Fruit fly (Drosophila melanogaster): ENCODE results near the gene ND-B17.

The ND-B17 gene

dm6 chr2L:15773013-15773412 is 22.1 kb upstream of the ND-B17 start, which contains the start of gene CG31826:
Gene CG31826 (minus strand): TSS chr2L:15773113.
- TF ChIP-seq psq (GFP tag; optimal IDR thresholded peaks at IDR 0.05) (no peak), Hr83 (GFP tag; optimal IDR thresholded peaks at IDR 0.05; ENCODE audit: poor library complexity, severe bottlenecking) (no peak)

dm6 chr2L:15770978-15771377 is 20.1 kb upstream of the ND-B17 start, which contains the start of gene Ku80:
Gene Ku80 (minus strand): TSS chr2L:15771159.
- TF ChIP-seq CG9705 (GFP tag; optimal IDR thresholded peaks at IDR 0.05) (no peak), lola (GFP tag; optimal IDR thresholded peaks at IDR 0.05) (no peak), Hr83 (GFP tag; optimal IDR thresholded peaks at IDR 0.05; ENCODE audit: poor library complexity, severe bottlenecking) (no peak), dsf (GFP tag; optimal IDR thresholded peaks at IDR 0.05; ENCODE audit: borderline replicate concordance) (no peak), brk (GFP tag; optimal IDR thresholded peaks at IDR 0.05) (no peak), Hnf4 (GFP tag; optimal IDR thresholded peaks at IDR 0.05) (no peak)

dm6 chr2L:15768097-15768496 is 17.2 kb upstream of the ND-B17 start, which contains the start of gene wek:
Gene wek (minus strand): TSS chr2L:15768349.
- no peak for TF ChIP-seq N (GFP tag; optimal IDR thresholded peaks at IDR 0.05)

dm6 chr2L:15764029-15764428 is 13.2 kb upstream of the ND-B17 start, which contains the start of gene CG3793:
Gene CG3793 (plus strand): TSS chr2L:15764220.
- no peak for TF ChIP-seq HLH106 (tag; optimal IDR thresholded peaks at IDR 0.05)

- TF ChIP-seq CrebA (GFP tag; optimal IDR thresholded peaks at IDR 0.05; ENCODE audit: borderline replicate concordance) (no peak), tai (GFP tag; optimal IDR thresholded peaks at IDR 0.05) (no peak), Rel (GFP tag; optimal IDR thresholded peaks at IDR 0.05) (no peak), Rel (tag; optimal IDR thresholded peaks at IDR 0.05) (no peak), CG32264 (GFP tag; optimal IDR thresholded peaks at IDR 0.05) (no peak), usp (GFP tag; optimal IDR thresholded peaks at IDR 0.05) (no peak), OdsH (GFP tag; optimal IDR thresholded peaks at IDR 0.05) (no peak), pan (optimal IDR thresholded peaks at IDR 0.05) (no peak), Hr78 (GFP tag; optimal IDR thresholded peaks at IDR 0.05) (no peak), sv (GFP tag; optimal IDR thresholded peaks at IDR 0.05) (no peak), ey (GFP tag; optimal IDR thresholded peaks at IDR 0.05) (no peak), foxo (GFP tag; optimal IDR thresholded peaks at IDR 0.05) (no peak), dl (GFP tag; optimal IDR thresholded peaks at IDR 0.05; ENCODE audit: insufficient read depth in 1 of 2, partially characterized antibody in 2 of 2) (no peak), Abd-B (GFP tag; optimal IDR thresholded peaks at IDR 0.05) (no peak), rgr (GFP tag; optimal IDR thresholded peaks at IDR 0.05) (no peak), jim (GFP tag; optimal IDR thresholded peaks at IDR 0.05) (no peak), woc (GFP tag; optimal IDR thresholded peaks at IDR 0.05) (no peak), dsf (GFP tag; optimal IDR thresholded peaks at IDR 0.05; ENCODE audit: borderline replicate concordance) (no peak), Sp1 (GFP tag; optimal IDR thresholded peaks at IDR 0.05) (no peak), h (GFP tag; optimal IDR thresholded peaks at IDR 0.05) (no peak)
These were observed 12.5 kb upstream of the ND-B17 start for dm6 chr2L:15763401-15763800.

- no peak for TF ChIP-seq woc (GFP tag; optimal IDR thresholded peaks at IDR 0.05)
- TF ChIP-seq jim (GFP tag; optimal IDR thresholded peaks at IDR 0.05), result peak; percentile 52
- TF ChIP-seq sage (GFP tag; optimal IDR thresholded peaks at IDR 0.05), result no peak
- TF ChIP-seq Dfd (GFP tag; optimal IDR thresholded peaks at IDR 0.05), result no peak
- peak; percentile 76 for TF ChIP-seq Dif (GFP tag; optimal IDR thresholded peaks at IDR 0.05; ENCODE audit: partially characterized antibody)
- no peak for TF ChIP-seq dsf (GFP tag; optimal IDR thresholded peaks at IDR 0.05; ENCODE audit: borderline replicate concordance)
- peak; percentile 52 for TF ChIP-seq Jra (GFP tag; optimal IDR thresholded peaks at IDR 0.05)
- TF ChIP-seq Hr78 (GFP tag; optimal IDR thresholded peaks at IDR 0.05), result no peak
- TF ChIP-seq Hr83 (GFP tag; optimal IDR thresholded peaks at IDR 0.05; ENCODE audit: poor library complexity, severe bottlenecking), result peak; percentile 49
- TF ChIP-seq brk (GFP tag; optimal IDR thresholded peaks at IDR 0.05), result no peak
- peak in 1 of 2 experiments; percentile 55 for TF ChIP-seq foxo (GFP tag; optimal IDR thresholded peaks at IDR 0.05)
- no peak for TF ChIP-seq fru (GFP tag; optimal IDR thresholded peaks at IDR 0.05)
- no peak for TF ChIP-seq CG9705 (GFP tag; optimal IDR thresholded peaks at IDR 0.05)
- TF ChIP-seq Abd-B (GFP tag; optimal IDR thresholded peaks at IDR 0.05), result no peak
- no peak for TF ChIP-seq Rel (GFP tag; optimal IDR thresholded peaks at IDR 0.05)
- TF ChIP-seq Rel (tag; optimal IDR thresholded peaks at IDR 0.05), result peak; percentile 63
- peak; percentile 89 for TF ChIP-seq Vsx2 (GFP tag; optimal IDR thresholded peaks at IDR 0.05; ENCODE audit: partially characterized antibody)
- TF ChIP-seq HLH106 (tag; optimal IDR thresholded peaks at IDR 0.05), result no peak
- no peak for TF ChIP-seq usp (GFP tag; optimal IDR thresholded peaks at IDR 0.05)
- TF ChIP-seq rgr (GFP tag; optimal IDR thresholded peaks at IDR 0.05), result no peak
- peak in 1 of 2 experiments; percentile 78 for TF ChIP-seq dl (GFP tag; optimal IDR thresholded peaks at IDR 0.05; ENCODE audit: insufficient read depth in 1 of 2, partially characterized antibody in 2 of 2)
- TF ChIP-seq N (GFP tag; optimal IDR thresholded peaks at IDR 0.05), result peak; percentile 65
- TF ChIP-seq OdsH (GFP tag; optimal IDR thresholded peaks at IDR 0.05), result no peak
These were observed 11.6 kb upstream of the ND-B17 start, which contains the start of gene Gli for dm6 chr2L:15762466-15762865. Gene Gli (minus strand): TSS chr2L:15762758.

Data from whole organism, wandering third instar larva.